Worm (Caenorhabditis elegans) whole organism, L4 larva: Measurements from ENCODE around the gene C40H5.2.

Source experiments
- D1046.2 ChIP-seq: fragments of 200-800 bp; sonication (Bioruptor generic); IDR thresholded peaks from 2 replicates; pipeline ENCODE4 v1.3.6; 2022; ENCODE audit warnings: missing genetic modification characterization, missing compliant biosample characterization
- F10B5.3 ChIP-seq: sonication (generic microtip); optimal IDR thresholded peaks from 2 replicates; lab custom pipeline; 2016; ENCODE audit warnings: mild to moderate bottlenecking, missing genetic modification characterization, missing compliant biosample characterization
- F26F4.8 ChIP-seq: fragments of 200-800 bp; sonication (Bioruptor generic); conservative IDR thresholded peaks from 2 replicates; pipeline ENCODE4 v1.3.6; 2022; ENCODE audit warnings: missing genetic modification characterization, missing compliant biosample characterization
- F37D6.2 ChIP-seq: sonication (generic microtip); optimal IDR thresholded peaks from 2 replicates; lab custom pipeline; 2016; ENCODE audit warnings: mild to moderate bottlenecking, missing genetic modification characterization, missing compliant biosample characterization
- F44E2.7 ChIP-seq: fragments of 200-800 bp; sonication (Bioruptor generic); IDR thresholded peaks from 2 replicates; pipeline ENCODE4 v2.1.2; 2022; ENCODE audit warnings: missing genetic modification characterization, missing compliant biosample characterization
- T20F7.1 ChIP-seq: fragments of 200-800 bp; sonication (Bioruptor generic); optimal IDR thresholded peaks from 2 replicates; lab custom pipeline; 2018; ENCODE audit warnings: mild to moderate bottlenecking, missing genetic modification characterization, missing compliant biosample characterization
- Y105C5A.15 ChIP-seq: fragments of 200-800 bp; sonication (Bioruptor generic); IDR thresholded peaks from 2 replicates; pipeline ENCODE4 v1.3.6; 2022; ENCODE audit warnings: missing genetic modification characterization, missing compliant biosample characterization
- Y48G9A.11 ChIP-seq: fragments of 200-800 bp; sonication (Bioruptor generic); IDR thresholded peaks from 2 replicates; pipeline ENCODE4 v1.3.6; 2022; ENCODE audit warnings: missing genetic modification reagents, missing genetic modification characterization, missing compliant biosample characterization
- Y75B8A.6 ChIP-seq: fragments of 200-800 bp; sonication (Bioruptor generic); IDR thresholded peaks from 2 replicates; pipeline ENCODE4 v1.3.6; 2022; ENCODE audit warnings: missing genetic modification reagents, missing genetic modification characterization, missing compliant biosample characterization
- ZK337.2 ChIP-seq: fragments of 200-800 bp; sonication (Bioruptor generic); IDR thresholded peaks from 2 replicates; pipeline ENCODE4 v1.3.6; 2022; ENCODE audit warnings: missing genetic modification reagents, missing genetic modification characterization, missing compliant biosample characterization
- ZK546.5 ChIP-seq, 2 experiments: sonication (generic microtip); optimal IDR thresholded peaks; 2 replicates each; lab custom pipeline; 2017; ENCODE audit warnings: missing biosample characterization in 2 of 2, missing genetic modification characterization in 2 of 2
- aha-1 ChIP-seq: fragments of 150-350 bp; peaks from one replicate; lab custom pipeline; 2014; ENCODE audit warnings: missing biosample characterization, missing genetic modification characterization
- arid-1 ChIP-seq: fragments of 200-800 bp; sonication (Bioruptor generic); conservative IDR thresholded peaks from 2 replicates; pipeline ENCODE4 v1.3.6; 2022; ENCODE audit warnings: missing genetic modification reagents, missing genetic modification characterization, missing compliant biosample characterization
- ceh-20 ChIP-seq: fragments of 200-800 bp; sonication (Bioruptor generic); IDR thresholded peaks from 2 replicates; pipeline ENCODE4 v1.3.6; 2022; ENCODE audit warnings: missing genetic modification reagents, missing genetic modification characterization, missing compliant biosample characterization
- ceh-28 ChIP-seq: fragments of 150-350 bp; optimal IDR thresholded peaks from 2 replicates; lab custom pipeline; 2014; ENCODE audit warnings: missing biosample characterization, missing genetic modification reagents, missing genetic modification characterization
- ceh-32 ChIP-seq: sonication (generic microtip); optimal IDR thresholded peaks from 2 replicates; lab custom pipeline; 2016; ENCODE audit warnings: mild to moderate bottlenecking, missing genetic modification characterization, missing compliant biosample characterization; ENCODE audit not compliant: poor library complexity
- ceh-82 ChIP-seq: sonication (generic microtip); optimal IDR thresholded peaks from 2 replicates; lab custom pipeline; 2017; ENCODE audit warnings: missing biosample characterization, missing genetic modification characterization
- ces-1 ChIP-seq: fragments of 150-350 bp; sonication (generic microtip); optimal IDR thresholded peaks from 4 replicates; lab custom pipeline; 2014; ENCODE audit warnings: missing biosample characterization, missing genetic modification reagents, missing genetic modification characterization
- daf-19 ChIP-seq: fragments of 200-800 bp; sonication (Bioruptor generic); conservative IDR thresholded peaks from 2 replicates; pipeline ENCODE4 v1.3.6; 2022; ENCODE audit warnings: missing genetic modification characterization, missing compliant biosample characterization
- daf-8 ChIP-seq: fragments of 200-800 bp; sonication (Bioruptor generic); IDR thresholded peaks from 2 replicates; pipeline ENCODE4 v1.3.6; 2022; ENCODE audit warnings: missing genetic modification characterization, missing compliant biosample characterization
- dmd-6 ChIP-seq: fragments of 200-800 bp; sonication (Bioruptor generic); IDR thresholded peaks from 2 replicates; pipeline ENCODE4 v1.3.6; 2022; ENCODE audit warnings: missing genetic modification reagents, missing genetic modification characterization, missing compliant biosample characterization
- dmd-8 ChIP-seq: fragments of 200-800 bp; sonication (Bioruptor generic); IDR thresholded peaks from 2 replicates; pipeline ENCODE4 v1.3.6; 2022; ENCODE audit warnings: missing genetic modification characterization, missing compliant biosample characterization
- dmd-9 ChIP-seq: fragments of 200-800 bp; sonication (Bioruptor generic); IDR thresholded peaks from 2 replicates; pipeline ENCODE4 v1.3.6; 2022; ENCODE audit warnings: missing genetic modification reagents, missing genetic modification characterization, missing compliant biosample characterization
- dpl-1 ChIP-seq: fragments of 150-350 bp; optimal IDR thresholded peaks from 2 replicates; lab custom pipeline; 2014; ENCODE audit warnings: missing biosample characterization, missing genetic modification reagents, missing genetic modification characterization
- dve-1 ChIP-seq: sonication (generic microtip); optimal IDR thresholded peaks from 2 replicates; lab custom pipeline; 2017; ENCODE audit warnings: antibody characterized with exemption, mild to moderate bottlenecking, missing genetic modification characterization, missing compliant biosample characterization; ENCODE audit not compliant: insufficient read depth
- egl-43 ChIP-seq: fragments of 200-800 bp; sonication (Bioruptor generic); IDR thresholded peaks from 2 replicates; pipeline ENCODE4 v1.3.6; 2022; ENCODE audit warnings: missing genetic modification reagents, missing genetic modification characterization, missing compliant biosample characterization
- fkh-10 ChIP-seq: fragments of 150-350 bp; optimal IDR thresholded peaks from 2 replicates; lab custom pipeline; 2014; ENCODE audit warnings: missing biosample characterization, missing genetic modification reagents, missing genetic modification characterization
- fos-1 ChIP-seq: fragments of 150-350 bp; optimal IDR thresholded peaks from 2 replicates; lab custom pipeline; 2014; ENCODE audit warnings: missing biosample characterization, missing genetic modification characterization
- hlh-30 ChIP-seq: sonication (generic microtip); optimal IDR thresholded peaks from 2 replicates; lab custom pipeline; 2017; ENCODE audit warnings: antibody characterized with exemption, mild to moderate bottlenecking, missing genetic modification characterization, missing compliant biosample characterization; ENCODE audit not compliant: insufficient read depth
- hmg-1.1 ChIP-seq: fragments of 200-800 bp; sonication (Bioruptor generic); IDR thresholded peaks from 2 replicates; pipeline ENCODE4 v1.3.6; 2022; ENCODE audit warnings: missing genetic modification reagents, missing genetic modification characterization, missing compliant biosample characterization
- lim-7 ChIP-seq: fragments of 200-800 bp; sonication (Bioruptor generic); IDR thresholded peaks from 2 replicates; pipeline ENCODE4 v1.3.6; 2022; ENCODE audit warnings: missing genetic modification characterization, missing compliant biosample characterization
- lin-13 ChIP-seq: fragments of 150-350 bp; optimal IDR thresholded peaks from 2 replicates; lab custom pipeline; 2014; ENCODE audit warnings: missing biosample characterization, missing genetic modification reagents, missing genetic modification characterization
- lin-29 ChIP-seq: fragments of 200-800 bp; sonication (Bioruptor generic); IDR thresholded peaks from 2 replicates; pipeline ENCODE4 v1.3.6; 2022; ENCODE audit warnings: missing genetic modification reagents, missing genetic modification characterization, missing compliant biosample characterization
- lin-39 ChIP-seq: fragments of 150-350 bp; optimal IDR thresholded peaks from 2 replicates; lab custom pipeline; 2014; ENCODE audit warnings: missing biosample characterization, missing genetic modification reagents, missing genetic modification characterization
- lir-3 ChIP-seq: sonication (generic microtip); optimal IDR thresholded peaks from 2 replicates; lab custom pipeline; 2016; ENCODE audit warnings: mild to moderate bottlenecking, missing genetic modification characterization, missing compliant biosample characterization
- lsy-2 ChIP-seq, 2 experiments: fragments of 150-350 bp in 1 of 2; sonication (generic microtip) in 1 of 2; optimal IDR thresholded peaks; 2 replicates each; lab custom pipeline; 2014 to 2017; ENCODE audit warnings: missing biosample characterization in 2 of 2, missing genetic modification characterization in 2 of 2
- madf-5 ChIP-seq, 2 experiments: fragments of 200-800 bp; sonication (Bioruptor generic); IDR thresholded peaks; 2 replicates each; pipeline ENCODE4 v1.3.6; 2022; ENCODE audit warnings: missing compliant biosample characterization in 2 of 2, missing genetic modification characterization in 2 of 2
- mdl-1 ChIP-seq, 2 experiments: fragments of 150-350 bp in 1 of 2; sonication (generic microtip) in 1 of 2; optimal IDR thresholded peaks; 2 replicates each; lab custom pipeline; 2014 to 2017; ENCODE audit warnings: missing biosample characterization in 2 of 2, missing genetic modification characterization in 2 of 2
- nhr-11 ChIP-seq: fragments of 150-350 bp; optimal IDR thresholded peaks from 2 replicates; lab custom pipeline; 2014; ENCODE audit warnings: missing biosample characterization, missing genetic modification characterization
- nhr-237 ChIP-seq: sonication (generic microtip); optimal IDR thresholded peaks from 2 replicates; lab custom pipeline; 2017; ENCODE audit warnings: missing biosample characterization, missing genetic modification characterization
- nhr-28 ChIP-seq: fragments of 150-350 bp; optimal IDR thresholded peaks from 2 replicates; lab custom pipeline; 2014; ENCODE audit warnings: missing biosample characterization, missing genetic modification characterization
- nhr-6 ChIP-seq: fragments of 150-350 bp; optimal IDR thresholded peaks from 2 replicates; lab custom pipeline; 2014; ENCODE audit warnings: missing biosample characterization, missing genetic modification characterization
- nhr-77 ChIP-seq: fragments of 150-350 bp; optimal IDR thresholded peaks from 2 replicates; lab custom pipeline; 2014; ENCODE audit warnings: missing biosample characterization, missing genetic modification characterization
- php-3 ChIP-seq: fragments of 200-800 bp; sonication (Bioruptor generic); IDR thresholded peaks from 2 replicates; pipeline ENCODE4 v1.3.6; 2022; ENCODE audit warnings: missing genetic modification reagents, missing genetic modification characterization, missing compliant biosample characterization
- rbr-2 ChIP-seq: sonication (generic microtip); optimal IDR thresholded peaks from 2 replicates; lab custom pipeline; 2016; ENCODE audit warnings: missing genotype, missing genetic modification characterization, missing compliant biosample characterization
- saeg-2 ChIP-seq: fragments of 200-800 bp; sonication (Bioruptor generic); IDR thresholded peaks from 2 replicates; pipeline ENCODE4 v1.3.6; 2022; ENCODE audit warnings: missing genetic modification reagents, missing genetic modification characterization, missing compliant biosample characterization
- unc-62 ChIP-seq, 3 experiments: fragments of 150-350 bp in 1 of 3; sonication (generic microtip); optimal IDR thresholded peaks in 2 of 3; peaks in 1 of 3; 1 replicate in 1 of 3; 2 replicates in 2 of 3; lab custom pipeline; 2014 to 2017; ENCODE audit warnings: missing biosample characterization in 3 of 3, missing genetic modification characterization in 3 of 3, missing genetic modification reagents in 3 of 3, missing genotype in 1 of 3
- vab-7 ChIP-seq: fragments of 200-800 bp; sonication (Bioruptor generic); IDR thresholded peaks from 2 replicates; pipeline ENCODE4 v1.3.6; 2022; ENCODE audit warnings: missing genetic modification reagents, missing genetic modification characterization, missing compliant biosample characterization
- ztf-11 ChIP-seq: fragments of 150-350 bp; optimal IDR thresholded peaks from 2 replicates; lab custom pipeline; 2014; ENCODE audit warnings: missing biosample characterization, missing genetic modification characterization

C40H5.2 gene

DNA sequence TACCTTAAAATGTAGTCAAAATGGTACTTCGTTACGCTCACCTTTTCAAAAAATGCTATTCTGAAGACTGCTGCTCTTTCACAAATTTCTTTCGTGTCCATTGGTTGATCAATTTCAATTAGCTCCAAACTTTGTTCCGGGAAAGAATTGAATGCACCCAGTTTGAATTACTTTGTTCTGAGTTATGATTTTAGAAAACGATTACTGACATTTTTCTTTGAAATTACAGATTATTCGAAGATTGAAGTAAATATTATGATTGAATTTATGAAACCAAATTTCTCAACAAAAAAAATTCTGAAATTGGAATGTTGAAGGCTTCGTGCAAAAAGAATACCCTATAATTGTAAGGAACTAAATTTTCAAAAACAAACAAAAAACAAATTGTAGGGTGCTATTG lies 38.4 kb downstream of the C40H5.2 start, which contains the start of gene Y102F5A.1:
TSS of gene Y102F5A.1 (minus strand) at position 101 of the 400 bp plus-strand sequence.
- TF ChIP-seq unc-62 (GFP tag; optimal IDR thresholded peaks at IDR 0.05 in 1 of 2; lab: Kevin White, UChicago) (no peak), unc-62 (tag; optimal IDR thresholded peaks at IDR 0.05; lab: Kevin White, UChicago) (no peak), F44E2.7 (GFP tag; lab: Robert Waterston, UW) (no peak)

DNA sequence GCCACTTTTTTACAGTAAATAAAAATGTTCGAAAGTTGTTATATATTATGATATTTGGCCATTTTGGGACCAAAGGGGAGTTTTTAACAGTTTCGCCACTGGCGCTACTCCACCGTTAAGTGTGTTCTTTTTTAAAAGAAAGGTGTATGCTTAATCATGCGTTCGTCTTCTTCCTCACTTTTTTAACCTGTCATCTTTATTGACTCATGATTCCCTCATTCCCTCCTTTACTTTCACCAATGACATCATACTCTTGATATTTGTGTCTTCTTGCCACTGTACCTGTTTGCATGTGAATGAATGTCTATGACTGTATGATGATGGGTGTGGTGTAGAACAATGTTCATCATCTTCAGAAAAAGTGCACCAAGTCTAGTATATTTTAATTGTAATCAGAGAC lies 44.7 kb downstream of the C40H5.2 start:
- TF ChIP-seq mdl-1 (tag; optimal IDR thresholded peaks at IDR 0.05; lab: Kevin White, UChicago), result no peak
- no peak for TF ChIP-seq F26F4.8 (GFP tag; lab: Robert Waterston, UW)
- TF ChIP-seq nhr-6 (tag; lab: Kevin White, UChicago), result peak; percentile 36
- peak in 1 of 2 experiments; percentile 17 for TF ChIP-seq lsy-2 (tag; optimal IDR thresholded peaks at IDR 0.05; lab: Kevin White, UChicago)
- TF ChIP-seq nhr-28 (tag; lab: Kevin White, UChicago), result peak; percentile 68
- no peak for TF ChIP-seq F10B5.3 (tag; lab: Kevin White, UChicago)
- TF ChIP-seq lim-7, result peak; percentile 53
- no peak for TF ChIP-seq ZK546.5 (tag; optimal IDR thresholded peaks at IDR 0.05; lab: Kevin White, UChicago)
- TF ChIP-seq hlh-30, result peak; percentile 84
- TF ChIP-seq rbr-2, result peak; percentile 4
- TF ChIP-seq vab-7, result no peak
- TF ChIP-seq F37D6.2, result no peak
- TF ChIP-seq ztf-11 (tag; lab: Kevin White, UChicago), result no peak
- TF ChIP-seq fkh-10, result no peak
- no peak for TF ChIP-seq nhr-237
- TF ChIP-seq lir-3 (tag; lab: Kevin White, UChicago), result no peak
- peak; percentile 35 for TF ChIP-seq aha-1 (tag; lab: Kevin White, UChicago)
- no peak for TF ChIP-seq ces-1 (GFP tag; lab: Kevin White, UChicago)
- TF ChIP-seq ceh-82, result no peak
- peak; percentile 1 for TF ChIP-seq nhr-77 (tag; lab: Kevin White, UChicago)
- no peak for TF ChIP-seq Y48G9A.11 (GFP tag; lab: Robert Waterston, UW)
- no peak for TF ChIP-seq madf-5 (GFP tag; IDR thresholded peaks at IDR 0.05; lab: Robert Waterston, UW)
- TF ChIP-seq dmd-6 (GFP tag; lab: Robert Waterston, UW), result peak; percentile 83
- TF ChIP-seq ZK337.2 (GFP tag; lab: Robert Waterston, UW), result no peak
- TF ChIP-seq hmg-1.1 (GFP tag; lab: Robert Waterston, UW), result no peak
- no peak for TF ChIP-seq daf-19
- TF ChIP-seq Y75B8A.6 (GFP tag; lab: Robert Waterston, UW), result 0 out of 2 replicates have a peak, but pooled peaks have one; percentile 48
- no peak for TF ChIP-seq dmd-8 (GFP tag; lab: Robert Waterston, UW)
- TF ChIP-seq arid-1 (GFP tag; lab: Robert Waterston, UW), result no peak
- no peak for TF ChIP-seq ceh-20
- TF ChIP-seq Y105C5A.15 (GFP tag; lab: Robert Waterston, UW), result no peak
- no peak for TF ChIP-seq lin-13
- TF ChIP-seq nhr-11 (tag; lab: Kevin White, UChicago), result no peak
- TF ChIP-seq D1046.2 (GFP tag; lab: Robert Waterston, UW), result no peak
- TF ChIP-seq php-3, result 0 out of 2 replicates have a peak, but pooled peaks have one; percentile 13
- no peak for TF ChIP-seq dmd-9 (GFP tag; lab: Robert Waterston, UW)
- no peak for TF ChIP-seq ceh-32 (tag; lab: Kevin White, UChicago)
- peak in 1 of 2 experiments; percentile 94 for TF ChIP-seq unc-62 (GFP tag; optimal IDR thresholded peaks at IDR 0.05 in 1 of 2; lab: Kevin White, UChicago)
- no peak for TF ChIP-seq unc-62 (tag; optimal IDR thresholded peaks at IDR 0.05; lab: Kevin White, UChicago)
- peak; percentile 51 for TF ChIP-seq T20F7.1 (GFP tag; lab: Kevin White, UChicago)
- no peak for TF ChIP-seq dpl-1 (GFP tag; lab: Kevin White, UChicago)
- TF ChIP-seq egl-43, result no peak
- no peak for TF ChIP-seq ceh-28
- no peak for TF ChIP-seq fos-1 (tag; lab: Kevin White, UChicago)
- TF ChIP-seq saeg-2 (GFP tag; lab: Robert Waterston, UW), result no peak
- TF ChIP-seq dve-1 (tag; lab: Kevin White, UChicago), result peak; percentile 61
- no peak for TF ChIP-seq daf-8 (GFP tag; lab: Robert Waterston, UW)
- no peak for TF ChIP-seq lin-39 (tag; lab: Kevin White, UChicago)
- no peak for TF ChIP-seq lin-29 (GFP tag; lab: Robert Waterston, UW)
